Worm (Caenorhabditis elegans) whole organism, L3 larva: ENCODE results near the gene math-37.

ENCODE experiments used
- egl-5 ChIP-seq: fragments of 150-350 bp; optimal IDR thresholded peaks from 2 replicates; lab custom pipeline; 2017; ENCODE audit warnings: missing biosample characterization, missing genetic modification reagents, missing genetic modification characterization, inconsistent platforms
- lsy-12 ChIP-seq: sonication (generic microtip); optimal IDR thresholded peaks from 2 replicates; lab custom pipeline; 2016; ENCODE audit warnings: mild to moderate bottlenecking, missing genetic modification characterization, missing compliant biosample characterization
- nhr-11 ChIP-seq: fragments of 150-350 bp; optimal IDR thresholded peaks from 2 replicates; lab custom pipeline; 2014; ENCODE audit warnings: missing biosample characterization, missing genetic modification characterization
- nhr-23 ChIP-seq: fragments of 150-350 bp; optimal IDR thresholded peaks from 2 replicates; lab custom pipeline; 2014; ENCODE audit warnings: missing biosample characterization, missing genetic modification reagents, missing genetic modification characterization
- nhr-28 ChIP-seq: fragments of 150-350 bp; optimal IDR thresholded peaks from 2 replicates; lab custom pipeline; 2014; ENCODE audit warnings: missing biosample characterization, missing genetic modification characterization

DNA sequence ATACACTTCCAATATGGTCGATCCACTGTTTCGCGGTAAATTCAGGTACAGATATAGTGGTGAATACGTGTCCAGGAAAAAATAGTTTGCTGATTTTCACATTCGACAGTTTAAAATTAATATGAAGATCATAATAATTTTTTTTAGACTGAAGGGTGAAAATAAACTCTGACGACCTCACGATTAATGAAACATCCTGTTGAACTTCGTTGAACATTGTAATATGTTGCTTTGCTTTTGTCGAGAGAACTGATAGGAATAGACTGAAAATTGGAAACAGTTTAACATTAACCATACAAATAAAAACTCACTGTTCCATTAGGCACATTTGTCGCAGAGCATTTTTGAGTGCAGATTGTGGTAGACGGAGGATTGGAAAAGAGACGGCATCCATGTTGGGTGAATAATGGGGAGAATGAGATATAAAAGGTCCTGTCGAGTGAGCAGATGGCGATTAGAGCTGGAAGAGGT lies 28.5 kb downstream of the math-37 start, which contains the start of gene fbxb-37:
- TF ChIP-seq egl-5 (tag; lab: Kevin White, UChicago) (no peak), nhr-11 (tag; lab: Kevin White, UChicago) (no peak), nhr-23 (tag; lab: Kevin White, UChicago) (no peak), lsy-12 (tag; lab: Kevin White, UChicago) (no peak), nhr-28 (tag; lab: Kevin White, UChicago) (no peak)
